Worm (Caenorhabditis elegans) whole organism, young adult: ENCODE data around the gene ran-1.

Experiments
- B0261.1 ChIP-seq: sonication (generic microtip); optimal IDR thresholded peaks from 2 replicates; lab custom pipeline; 2016; ENCODE audit warnings: mild to moderate bottlenecking, missing genetic modification characterization, moderate library complexity, missing compliant biosample characterization
- B0336.3 ChIP-seq: fragments of 200-800 bp; sonication (Bioruptor generic); IDR thresholded peaks from 2 replicates; pipeline ENCODE4 v1.3.6; 2022; ENCODE audit warnings: missing genetic modification characterization, missing compliant biosample characterization
- F23B12.7 ChIP-seq: sonication (generic microtip); optimal IDR thresholded peaks from 2 replicates; lab custom pipeline; 2017; ENCODE audit warnings: missing genetic modification characterization, mild to moderate bottlenecking, missing compliant biosample characterization, antibody characterized with exemption, moderate library complexity; ENCODE audit not compliant: insufficient read depth
- F37B4.10 ChIP-seq: fragments of 200-800 bp; sonication (Bioruptor generic); IDR thresholded peaks from 2 replicates; pipeline ENCODE4 v1.3.6; 2022; ENCODE audit warnings: missing genetic modification characterization, missing compliant biosample characterization
- F49E8.2 ChIP-seq: sonication (generic microtip); optimal IDR thresholded peaks from 3 replicates; lab custom pipeline; 2017; ENCODE audit warnings: missing genetic modification characterization, mild to moderate bottlenecking, missing compliant biosample characterization, antibody characterized with exemption, moderate library complexity; ENCODE audit not compliant: insufficient read depth
- F57A8.1 ChIP-seq: fragments of 200-800 bp; sonication (Bioruptor generic); optimal IDR thresholded peaks from 2 replicates; lab custom pipeline; 2018; ENCODE audit warnings: mild to moderate bottlenecking, missing genetic modification characterization, moderate library complexity, missing compliant biosample characterization
- T07F8.4 ChIP-seq: sonication (generic microtip); optimal IDR thresholded peaks from 2 replicates; lab custom pipeline; 2016; ENCODE audit warnings: mild to moderate bottlenecking, missing genetic modification characterization, moderate library complexity, missing compliant biosample characterization
- Y53F4B.3 ChIP-seq: fragments of 200-800 bp; sonication (Bioruptor generic); IDR thresholded peaks from 2 replicates; pipeline ENCODE4 v1.3.6; 2022; ENCODE audit warnings: missing genetic modification reagents, missing genetic modification characterization, missing compliant biosample characterization
- Y79H2A.3 ChIP-seq: fragments of 200-800 bp; sonication (Bioruptor generic); conservative IDR thresholded peaks from 2 replicates; pipeline ENCODE4 v1.3.6; 2022; ENCODE audit warnings: missing genetic modification reagents, missing genetic modification characterization, missing compliant biosample characterization
- ZK185.1 ChIP-seq: sonication (generic microtip); optimal IDR thresholded peaks from 2 replicates; lab custom pipeline; 2016; ENCODE audit warnings: mild to moderate bottlenecking, missing genetic modification characterization, missing compliant biosample characterization; ENCODE audit not compliant: poor library complexity, severe bottlenecking
- attf-3 ChIP-seq: fragments of 200-800 bp; sonication (Bioruptor generic); conservative IDR thresholded peaks from 2 replicates; pipeline ENCODE4 v1.3.6; 2022; ENCODE audit warnings: missing genetic modification reagents, missing genetic modification characterization, missing compliant biosample characterization
- attf-5 ChIP-seq: fragments of 200-800 bp; sonication (Bioruptor generic); optimal IDR thresholded peaks from 2 replicates; lab custom pipeline; 2018; ENCODE audit warnings: mild to moderate bottlenecking, missing genetic modification characterization, missing compliant biosample characterization
- attf-6 ChIP-seq: fragments of 200-800 bp; sonication (Bioruptor generic); IDR thresholded peaks from 2 replicates; pipeline ENCODE4 v1.3.6; 2022; ENCODE audit warnings: missing genetic modification reagents, missing genetic modification characterization, missing compliant biosample characterization
- bed-2 ChIP-seq: fragments of 200-800 bp; sonication (Bioruptor generic); IDR thresholded peaks from 2 replicates; pipeline ENCODE4 v1.3.6; 2022; ENCODE audit warnings: missing genetic modification reagents, missing genetic modification characterization, missing compliant biosample characterization
- cebp-1 ChIP-seq, 2 experiments: fragments of 200-800 bp in 1 of 2; sonication (Bioruptor generic) in 1 of 2; sonication (generic microtip) in 1 of 2; IDR thresholded peaks in 1 of 2; optimal IDR thresholded peaks in 1 of 2; 2 replicates each; pipeline versions ENCODE4 v1.3.6 to Lab custom; 2017 to 2022; ENCODE audit warnings: missing compliant biosample characterization in 2 of 2, missing genetic modification characterization in 2 of 2, mild to moderate bottlenecking in 1 of 2, missing genetic modification reagents in 1 of 2, moderate library complexity in 1 of 2
- ceh-100 ChIP-seq: fragments of 200-800 bp; sonication (Bioruptor generic); IDR thresholded peaks from 2 replicates; pipeline ENCODE4 v1.3.6; 2022; ENCODE audit warnings: missing genetic modification reagents, missing genetic modification characterization, missing compliant biosample characterization
- ceh-40 ChIP-seq: fragments of 200-800 bp; sonication (Bioruptor generic); IDR thresholded peaks from 2 replicates; pipeline ENCODE4 v1.3.6; 2022; ENCODE audit warnings: missing genetic modification characterization, missing compliant biosample characterization
- dox-1 ChIP-seq: fragments of 200-800 bp; sonication (Bioruptor generic); IDR thresholded peaks from 2 replicates; pipeline ENCODE4 v1.3.6; 2022; ENCODE audit warnings: missing genetic modification reagents, missing genetic modification characterization, missing compliant biosample characterization
- dpl-1 ChIP-seq: fragments of 150-350 bp; optimal IDR thresholded peaks from 2 replicates; lab custom pipeline; 2014; ENCODE audit warnings: missing biosample characterization, missing genetic modification reagents, missing genetic modification characterization
- efl-1 ChIP-seq: fragments of 150-350 bp; optimal IDR thresholded peaks from 2 replicates; lab custom pipeline; 2014; ENCODE audit warnings: missing biosample characterization, missing genetic modification reagents, missing genetic modification characterization
- egl-44 ChIP-seq: fragments of 200-800 bp; sonication (Bioruptor generic); IDR thresholded peaks from 2 replicates; pipeline ENCODE4 v1.3.6; 2022; ENCODE audit warnings: missing genetic modification reagents, missing genetic modification characterization, missing compliant biosample characterization
- egrh-3 ChIP-seq: fragments of 200-800 bp; sonication (Bioruptor generic); IDR thresholded peaks from 2 replicates; pipeline ENCODE4 v1.3.6; 2022; ENCODE audit warnings: missing genetic modification reagents, missing genetic modification characterization, missing compliant biosample characterization
- ekl-4 ChIP-seq: fragments of 200-800 bp; sonication (Bioruptor generic); IDR thresholded peaks from 2 replicates; pipeline ENCODE4 v1.3.6; 2022; ENCODE audit warnings: missing genetic modification reagents, missing genetic modification characterization, missing compliant biosample characterization
- ets-4 ChIP-seq: fragments of 200-800 bp; sonication (Bioruptor generic); optimal IDR thresholded peaks from 2 replicates; lab custom pipeline; 2018; ENCODE audit warnings: mild to moderate bottlenecking, missing genetic modification characterization, missing compliant biosample characterization
- fkh-3 ChIP-seq: sonication (generic microtip); optimal IDR thresholded peaks from 2 replicates; lab custom pipeline; 2016; ENCODE audit warnings: mild to moderate bottlenecking, missing genetic modification characterization, missing compliant biosample characterization
- him-1 ChIP-seq: sonication (generic microtip); optimal IDR thresholded peaks from 2 replicates; lab custom pipeline; 2016; ENCODE audit warnings: missing genotype, missing genetic modification reagents, missing genetic modification characterization, missing compliant biosample characterization
- hlh-12 ChIP-seq: sonication (generic microtip); optimal IDR thresholded peaks from 2 replicates; lab custom pipeline; 2016; ENCODE audit warnings: missing genetic modification characterization, missing compliant biosample characterization
- hmg-1.2 ChIP-seq: fragments of 200-800 bp; sonication (Bioruptor generic); IDR thresholded peaks from 2 replicates; pipeline ENCODE4 v1.3.6; 2022; ENCODE audit warnings: missing genetic modification reagents, missing genetic modification characterization, missing compliant biosample characterization
- hrde-1 ChIP-seq: sonication (generic microtip); optimal IDR thresholded peaks from 2 replicates; lab custom pipeline; 2016; ENCODE audit warnings: missing genetic modification characterization, mild to moderate bottlenecking, missing compliant biosample characterization, moderate library complexity, missing genotype, missing genetic modification reagents, borderline replicate concordance
- lag-1 ChIP-seq: fragments of 200-800 bp; sonication (Bioruptor generic); IDR thresholded peaks from 2 replicates; pipeline ENCODE4 v1.3.6; 2022; ENCODE audit warnings: missing genetic modification reagents, missing genetic modification characterization, missing compliant biosample characterization
- let-526 ChIP-seq: fragments of 200-800 bp; sonication (Bioruptor generic); IDR thresholded peaks from 2 replicates; pipeline ENCODE4 v1.3.6; 2022; ENCODE audit warnings: missing genetic modification reagents, missing genetic modification characterization, missing compliant biosample characterization
- lir-1 ChIP-seq: fragments of 200-800 bp; sonication (Bioruptor generic); conservative IDR thresholded peaks from 2 replicates; pipeline ENCODE4 v1.3.6; 2022; ENCODE audit warnings: missing genetic modification reagents, missing genetic modification characterization, missing compliant biosample characterization
- madf-10 ChIP-seq: sonication (generic microtip); optimal IDR thresholded peaks from 2 replicates; lab custom pipeline; 2016; ENCODE audit warnings: mild to moderate bottlenecking, missing genetic modification characterization, missing compliant biosample characterization
- madf-6 ChIP-seq: fragments of 200-800 bp; sonication (Bioruptor generic); IDR thresholded peaks from 2 replicates; pipeline ENCODE4 v1.3.6; 2022; ENCODE audit warnings: missing genetic modification reagents, missing genetic modification characterization, missing compliant biosample characterization
- nfya-2 ChIP-seq: fragments of 200-800 bp; sonication (Bioruptor generic); IDR thresholded peaks from 2 replicates; pipeline ENCODE4 v1.3.6; 2022; ENCODE audit warnings: missing genetic modification reagents, missing genetic modification characterization, missing compliant biosample characterization
- nfyb-1 ChIP-seq: fragments of 200-800 bp; sonication (Bioruptor generic); IDR thresholded peaks from 2 replicates; pipeline ENCODE4 v1.3.6; 2022; ENCODE audit warnings: missing genetic modification reagents, missing genetic modification characterization, missing compliant biosample characterization
- nhr-27 ChIP-seq: fragments of 200-800 bp; sonication (Bioruptor generic); optimal IDR thresholded peaks from 2 replicates; lab custom pipeline; 2018; ENCODE audit warnings: mild to moderate bottlenecking, missing genetic modification characterization, moderate library complexity, missing compliant biosample characterization
- nhr-80 ChIP-seq: sonication (generic microtip); optimal IDR thresholded peaks from 2 replicates; lab custom pipeline; 2016; ENCODE audit warnings: missing genetic modification characterization, missing compliant biosample characterization
- pbrm-1 ChIP-seq: fragments of 200-800 bp; sonication (Bioruptor generic); IDR thresholded peaks from 2 replicates; pipeline ENCODE4 v1.3.6; 2022; ENCODE audit warnings: missing genetic modification reagents, missing genetic modification characterization, missing compliant biosample characterization
- repo-1 ChIP-seq: sonication (generic microtip); optimal IDR thresholded peaks from 2 replicates; lab custom pipeline; 2017; ENCODE audit warnings: mild to moderate bottlenecking, missing genetic modification characterization, missing compliant biosample characterization
- rpc-1 ChIP-seq, 2 experiments: fragments of 150-350 bp in 1 of 2; sonication (generic microtip) in 1 of 2; optimal IDR thresholded peaks; 2 replicates each; lab custom pipeline; 2014 to 2018; ENCODE audit warnings: missing biosample characterization in 1 of 2, missing genetic modification characterization in 1 of 2, missing genetic modification reagents in 1 of 2, missing genotype in 1 of 2
- somi-1 ChIP-seq: fragments of 200-800 bp; sonication (Bioruptor generic); optimal IDR thresholded peaks from 2 replicates; lab custom pipeline; 2018; ENCODE audit warnings: mild to moderate bottlenecking, missing genetic modification characterization, missing compliant biosample characterization
- tbp1 ChIP-seq: fragments of 200-800 bp; sonication (Bioruptor generic); optimal IDR thresholded peaks from 2 replicates; lab custom pipeline; 2018; ENCODE audit warnings: mild to moderate bottlenecking, missing genetic modification characterization, missing compliant biosample characterization
- unc-130 ChIP-seq: sonication (generic microtip); optimal IDR thresholded peaks from 2 replicates; lab custom pipeline; 2016; ENCODE audit warnings: missing genetic modification reagents, missing genetic modification characterization, missing compliant biosample characterization
- xnd-1 ChIP-seq: sonication (generic microtip); optimal IDR thresholded peaks from 2 replicates; lab custom pipeline; 2016; ENCODE audit warnings: missing genotype, missing genetic modification reagents, missing genetic modification characterization, missing compliant biosample characterization
- zfh-2 ChIP-seq: fragments of 200-800 bp; sonication (Bioruptor generic); conservative IDR thresholded peaks from 2 replicates; pipeline ENCODE4 v1.3.6; 2022; ENCODE audit warnings: missing genetic modification reagents, missing genetic modification characterization, missing compliant biosample characterization
- zim-3 ChIP-seq: sonication (generic microtip); optimal IDR thresholded peaks from 2 replicates; lab custom pipeline; 2017; ENCODE audit warnings: mild to moderate bottlenecking, missing genetic modification characterization, moderate library complexity, missing compliant biosample characterization
- ztf-18 ChIP-seq: sonication (generic microtip); optimal IDR thresholded peaks from 2 replicates; lab custom pipeline; 2016; ENCODE audit warnings: missing genotype, mild to moderate bottlenecking, missing genetic modification characterization, missing compliant biosample characterization

ran-1 gene

DNA sequence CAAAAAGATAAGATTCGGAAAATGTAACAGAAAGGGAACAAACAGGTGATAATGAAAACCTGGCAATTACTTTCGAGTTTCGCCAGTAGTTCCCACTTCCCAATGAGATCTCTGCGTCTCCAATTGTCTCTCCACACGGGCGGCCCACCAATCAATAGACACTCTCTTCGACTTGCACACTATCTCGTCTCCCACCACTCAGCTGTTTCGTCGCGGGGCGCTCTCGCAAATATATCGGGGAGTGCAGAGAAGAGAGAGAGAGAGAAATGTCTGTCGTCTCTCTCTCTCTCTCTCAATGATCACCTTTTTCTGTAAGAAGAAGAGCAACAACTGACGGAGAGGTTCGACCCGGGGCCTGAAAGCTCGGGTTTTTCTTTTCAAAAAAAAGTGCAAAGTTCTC is 27.4 kb downstream of the ran-1 start (continued):
- TF ChIP-seq egl-44 (GFP tag; lab: Robert Waterston, UW), result peak; percentile 59; the same call in 1 of the 2 replicates
- peak; percentile 86 for TF ChIP-seq nfyb-1 (GFP tag; lab: Robert Waterston, UW)
- TF ChIP-seq ZK185.1 (tag; lab: Kevin White, UChicago), result peak; percentile 42
- no peak for TF ChIP-seq nfya-2 (GFP tag; lab: Robert Waterston, UW)
- TF ChIP-seq lag-1 (GFP tag; lab: Robert Waterston, UW), result no peak
- TF ChIP-seq B0336.3 (GFP tag; lab: Robert Waterston, UW), result peak; percentile 81
- TF ChIP-seq zim-3 (tag; lab: Kevin White, UChicago), result no peak
- no peak for TF ChIP-seq fkh-3
- TF ChIP-seq ceh-40 (GFP tag; lab: Robert Waterston, UW), result no peak
- TF ChIP-seq him-1 (tag; lab: Kevin White, UChicago), result no peak
- TF ChIP-seq F37B4.10 (GFP tag; lab: Robert Waterston, UW), result no peak
- peak; percentile 78 for TF ChIP-seq ekl-4 (GFP tag; lab: Robert Waterston, UW)
- no peak for TF ChIP-seq xnd-1 (tag; lab: Kevin White, UChicago)
- TF ChIP-seq F57A8.1 (GFP tag; lab: Kevin White, UChicago), result no peak
- TF ChIP-seq Y53F4B.3 (GFP tag; lab: Robert Waterston, UW), result no peak
- no peak for TF ChIP-seq T07F8.4 (tag; lab: Kevin White, UChicago)
- TF ChIP-seq ceh-100 (GFP tag; lab: Robert Waterston, UW), result 0 out of 2 replicates have a peak, but pooled peaks have one; percentile 32
- TF ChIP-seq F49E8.2 (tag; lab: Kevin White, UChicago), result no peak
- peak; percentile 52; the same call in 1 of the 2 replicates for TF ChIP-seq cebp-1 (GFP tag; IDR thresholded peaks at IDR 0.05; lab: Robert Waterston, UW)
- peak; percentile 84 for TF ChIP-seq cebp-1 (tag; optimal IDR thresholded peaks at IDR 0.05; lab: Kevin White, UChicago)
- no peak for TF ChIP-seq Y79H2A.3 (GFP tag; lab: Robert Waterston, UW)
- peak; percentile 48; the same call in 1 of the 2 replicates for TF ChIP-seq madf-6 (GFP tag; lab: Robert Waterston, UW)
- TF ChIP-seq ztf-18 (tag; lab: Kevin White, UChicago), result peak; percentile 44
- peak; percentile 92 for TF ChIP-seq hmg-1.2 (GFP tag; lab: Robert Waterston, UW)
- TF ChIP-seq ets-4, result peak; percentile 8
- TF ChIP-seq dox-1 (GFP tag; lab: Robert Waterston, UW), result peak; percentile 88
- TF ChIP-seq F23B12.7, result no peak
- no peak for TF ChIP-seq dpl-1 (GFP tag; lab: Kevin White, UChicago)
- TF ChIP-seq attf-6, result no peak
- TF ChIP-seq somi-1 (GFP tag; lab: Kevin White, UChicago), result peak; percentile 83
- TF ChIP-seq madf-10 (tag; lab: Kevin White, UChicago), result peak; percentile 10
- no peak for TF ChIP-seq let-526 (GFP tag; lab: Robert Waterston, UW)
- no peak for TF ChIP-seq B0261.1 (tag; lab: Kevin White, UChicago)
- peak; percentile 41 for TF ChIP-seq lir-1 (GFP tag; lab: Robert Waterston, UW)
- peak; percentile 58 for TF ChIP-seq tbp1 (GFP tag; lab: Kevin White, UChicago)
- TF ChIP-seq bed-2, result no peak
- TF ChIP-seq attf-3 (GFP tag; lab: Robert Waterston, UW), result no peak
- TF ChIP-seq egrh-3, result 0 out of 2 replicates have a peak, but pooled peaks have one; percentile 12
- no peak for TF ChIP-seq hlh-12
- no peak for TF ChIP-seq nhr-27 (tag; lab: Kevin White, UChicago)
- TF ChIP-seq unc-130 (GFP tag; lab: Kevin White, UChicago), result no peak
- TF ChIP-seq nhr-80, result peak; percentile 95
- no peak for TF ChIP-seq repo-1 (tag; lab: Kevin White, UChicago)
- TF ChIP-seq rpc-1 (optimal IDR thresholded peaks at IDR 0.05; lab: Kevin White, UChicago), result no peak
- no peak for TF ChIP-seq rpc-1 (tag; optimal IDR thresholded peaks at IDR 0.05; lab: Kevin White, UChicago)
- peak; percentile 81 for TF ChIP-seq attf-5 (GFP tag; lab: Kevin White, UChicago)
- TF ChIP-seq pbrm-1 (GFP tag; lab: Robert Waterston, UW), result peak; percentile 79
- TF ChIP-seq zfh-2 (GFP tag; lab: Robert Waterston, UW), result peak; percentile 95
- peak; percentile 17 for TF ChIP-seq efl-1 (GFP tag; lab: Kevin White, UChicago)
- TF ChIP-seq hrde-1 (tag; lab: Kevin White, UChicago), result no peak
